Fruit fly (Drosophila melanogaster) Kc167 (cell line): Measurements from ENCODE around the gene CG3857.

Experiments used
- Myc ChIP-seq: fragments of >200 bp; optimal IDR thresholded peaks from 2 replicates; lab custom pipeline; 2017; ENCODE audit warnings: missing external identifiers
- h ChIP-seq: fragments of >200 bp; optimal IDR thresholded peaks from 3 replicates; lab custom pipeline; 2018; ENCODE audit warnings: missing external identifiers
- psq ChIP-seq: fragments of >200 bp; optimal IDR thresholded peaks from 2 replicates; lab custom pipeline; 2017; ENCODE audit warnings: missing external identifiers
- ttk ChIP-seq: sonication (Bioruptor generic); optimal IDR thresholded peaks from 2 replicates; lab custom pipeline; 2017; ENCODE audit warnings: missing external identifiers

dm6 chrX:1984175-1984973, 44.5 kb upstream of the CG3857 start:
- TF ChIP-seq h (lab: Kevin White, UChicago) (no peak), Myc (lab: Kevin White, UChicago) (no peak), ttk (lab: Kevin White, UChicago) (no peak), psq (lab: Kevin White, UChicago) (no peak)
